Fruit fly (Drosophila melanogaster): ENCODE measurements around the gene Ranbp21.

Ranbp21 gene

dm6 chrX:19622924-19623323, 29.1 kb downstream of the Ranbp21 start, which contains the start of the genes Naa20A and MKP-4 (continued):
- TF ChIP-seq HmgZ (tag; optimal IDR thresholded peaks at IDR 0.05) (peak; percentile 34), Myb (GFP tag; optimal IDR thresholded peaks at IDR 0.05) (peak; percentile 16), E2f2 (GFP tag; IDR thresholded peaks at IDR 0.05) (peak; percentile 61; the same call in 1 of the 2 replicates), CG12659 (GFP tag; optimal IDR thresholded peaks at IDR 0.05) (peak; percentile 36), CG12744 (GFP tag; optimal IDR thresholded peaks at IDR 0.05) (no peak), CG2712 (tag; optimal IDR thresholded peaks at IDR 0.05) (no peak), pzg (GFP tag; optimal IDR thresholded peaks at IDR 0.05) (peak; percentile 77), CG16863 (GFP tag; optimal IDR thresholded peaks at IDR 0.05) (no peak), sisA (GFP tag; IDR thresholded peaks at IDR 0.05) (no peak), Side (GFP tag; optimal IDR thresholded peaks at IDR 0.05) (no peak), Dll (GFP tag; IDR thresholded peaks at IDR 0.05; ENCODE audit: partially characterized antibody) (peak; percentile 73), CG18599 (GFP tag; optimal IDR thresholded peaks at IDR 0.05) (no peak), sna (GFP tag; IDR thresholded peaks at IDR 0.05; ENCODE audit: partially characterized antibody) (peak; percentile 71; the same call in 1 of the 2 replicates), twi (tag; optimal IDR thresholded peaks at IDR 0.05) (no peak), CG1233 (GFP tag; optimal IDR thresholded peaks at IDR 0.05) (no peak), CrebB (tag; optimal IDR thresholded peaks at IDR 0.05) (no peak), emc (GFP tag; optimal IDR thresholded peaks at IDR 0.05) (no peak), Kr (GFP tag; optimal IDR thresholded peaks at IDR 0.05) (no peak), tll (GFP tag; optimal IDR thresholded peaks at IDR 0.05) (no peak), Lpt (GFP tag; optimal IDR thresholded peaks at IDR 0.05) (no peak), NC2α (GFP tag; optimal IDR thresholded peaks at IDR 0.05) (no peak), nerfin-2 (GFP tag; IDR thresholded peaks at IDR 0.05; ENCODE audit: partially characterized antibody) (0 out of 2 replicates have a peak, but pooled peaks have one; percentile 30), fd102C (GFP tag; optimal IDR thresholded peaks at IDR 0.05) (no peak), D (optimal IDR thresholded peaks at IDR 0.05) (no peak), D (GFP tag; optimal IDR thresholded peaks at IDR 0.05) (no peak), z (GFP tag; IDR thresholded peaks at IDR 0.05) (no peak), NC2β (GFP tag; optimal IDR thresholded peaks at IDR 0.05) (no peak), trem (tag; optimal IDR thresholded peaks at IDR 0.05) (peak; percentile 26), Ada2b (GFP tag; IDR thresholded peaks at IDR 0.05) (no peak), CG16813 (GFP tag; IDR thresholded peaks at IDR 0.05; ENCODE audit: partially characterized antibody) (peak; percentile 68), tin (GFP tag; optimal IDR thresholded peaks at IDR 0.05) (no peak), crp (GFP tag; optimal IDR thresholded peaks at IDR 0.05) (peak in 1 of 2 experiments; percentile 69), cad (GFP tag; optimal IDR thresholded peaks at IDR 0.05) (no peak), dm (GFP tag; optimal IDR thresholded peaks at IDR 0.05) (peak; percentile 40), CG2129 (GFP tag; IDR thresholded peaks at IDR 0.05; ENCODE audit: partially characterized antibody) (peak; percentile 28; the same call in 1 of the 2 replicates), hkb (optimal IDR thresholded peaks at IDR 0.05) (no peak), hkb (GFP tag; IDR thresholded peaks at IDR 0.05) (no peak), Abd-B (GFP tag; optimal IDR thresholded peaks at IDR 0.05) (no peak), CG11696 (GFP tag; IDR thresholded peaks at IDR 0.05) (peak; percentile 52; the same call in 1 of the 2 replicates), CG34224 (GFP tag; IDR thresholded peaks at IDR 0.05; ENCODE audit: partially characterized antibody) (peak; percentile 70), br (optimal IDR thresholded peaks at IDR 0.05) (no peak), sd (tag; optimal IDR thresholded peaks at IDR 0.05) (no peak), Optix (GFP tag; IDR thresholded peaks at IDR 0.05) (no peak), Dref (GFP tag; IDR thresholded peaks at IDR 0.05) (peak; percentile 87), YL-1 (GFP tag; optimal IDR thresholded peaks at IDR 0.05) (peak; percentile 31), Dp (GFP tag; optimal IDR thresholded peaks at IDR 0.05) (peak; percentile 49), Hand (GFP tag; optimal IDR thresholded peaks at IDR 0.05) (no peak), sc (optimal IDR thresholded peaks at IDR 0.05) (no peak), sc (GFP tag; optimal IDR thresholded peaks at IDR 0.05) (no peak), zfh1 (GFP tag; IDR thresholded peaks at IDR 0.05) (no peak), unc-4 (GFP tag; IDR thresholded peaks at IDR 0.05; ENCODE audit: partially characterized antibody) (peak; percentile 76)

All from whole organism, embryonic.